Worm (Caenorhabditis elegans) whole organism, L1 larva: ENCODE data around the gene C13G5.2.
A peak's percentile ranks its signal among the peaks of the same experiment; 100 is the strongest.

Source experiments
- C16A3.4 ChIP-seq: fragments of 150-350 bp; optimal IDR thresholded peaks from 2 replicates; lab custom pipeline; 2014; ENCODE audit warnings: missing biosample characterization, missing genetic modification characterization
- C34B4.2 ChIP-seq: sonication (generic microtip); optimal IDR thresholded peaks from 2 replicates; lab custom pipeline; 2017; ENCODE audit warnings: mild to moderate bottlenecking, missing genetic modification characterization, missing compliant biosample characterization
- Y116A8C.19 ChIP-seq: sonication (generic microtip); optimal IDR thresholded peaks from 2 replicates; lab custom pipeline; 2016; ENCODE audit warnings: missing compliant biosample characterization, missing genetic modification characterization, borderline replicate concordance
- blmp-1 ChIP-seq: fragments of 150-350 bp; optimal IDR thresholded peaks from 2 replicates; lab custom pipeline; 2014; ENCODE audit warnings: missing biosample characterization, missing genetic modification characterization
- ceh-8 ChIP-seq: fragments of 200-800 bp; sonication (Bioruptor generic); optimal IDR thresholded peaks from 2 replicates; lab custom pipeline; 2018; ENCODE audit warnings: mild to moderate bottlenecking, missing genetic modification characterization, moderate library complexity, missing compliant biosample characterization
- ces-1 ChIP-seq: fragments of 150-350 bp; optimal IDR thresholded peaks from 2 replicates; lab custom pipeline; 2014; ENCODE audit warnings: missing biosample characterization, missing genetic modification reagents, missing genetic modification characterization
- efl-1 ChIP-seq, 4 experiments: fragments of 150-350 bp; optimal IDR thresholded peaks in 3 of 4; peaks in 1 of 4; 1 replicate in 1 of 4; 2 replicates in 3 of 4; lab custom pipeline; 2014; ENCODE audit warnings: missing biosample characterization in 2 of 4, missing genetic modification characterization in 2 of 4, missing genetic modification reagents in 2 of 4
- elt-3 ChIP-seq, 6 experiments: fragments of 150-350 bp in 1 of 6; sonication (generic microtip); optimal IDR thresholded peaks; 2 replicates each; lab custom pipeline; 2017 to 2018; ENCODE audit warnings: missing biosample characterization in 6 of 6, missing genetic modification characterization in 6 of 6, inconsistent platforms in 1 of 6
- fkh-10 ChIP-seq: sonication (generic microtip); optimal IDR thresholded peaks from 2 replicates; lab custom pipeline; 2017; ENCODE audit warnings: missing biosample characterization, missing genetic modification reagents, missing genetic modification characterization
- fkh-4 ChIP-seq: sonication (generic microtip); optimal IDR thresholded peaks from 2 replicates; lab custom pipeline; 2016; ENCODE audit warnings: missing compliant biosample characterization, missing genetic modification characterization, borderline replicate concordance
- hlh-4 ChIP-seq: sonication (generic microtip); optimal IDR thresholded peaks from 2 replicates; lab custom pipeline; 2016; ENCODE audit warnings: mild to moderate bottlenecking, missing genetic modification characterization, missing compliant biosample characterization
- hpl-2 ChIP-seq: fragments of 150-350 bp; optimal IDR thresholded peaks from 2 replicates; lab custom pipeline; 2014; ENCODE audit warnings: missing biosample characterization, missing genetic modification reagents, missing genetic modification characterization
- lin-14 ChIP-seq: fragments of 200-800 bp; sonication (Bioruptor generic); optimal IDR thresholded peaks from 2 replicates; lab custom pipeline; 2018; ENCODE audit warnings: mild to moderate bottlenecking, missing genetic modification characterization, moderate library complexity, missing compliant biosample characterization
- lin-15B ChIP-seq: fragments of 150-350 bp; sonication (generic microtip); optimal IDR thresholded peaks from 3 replicates; lab custom pipeline; 2014; ENCODE audit warnings: missing biosample characterization, missing genetic modification characterization
- lsy-2 ChIP-seq, 2 experiments: fragments of 150-350 bp; optimal IDR thresholded peaks; 2 replicates each; lab custom pipeline; 2014; ENCODE audit warnings: missing biosample characterization in 2 of 2, missing genetic modification characterization in 2 of 2
- mdl-1 ChIP-seq, 2 experiments: fragments of 150-350 bp; optimal IDR thresholded peaks; 2 replicates each; lab custom pipeline; 2014 to 2017; ENCODE audit warnings: missing biosample characterization in 2 of 2, missing genetic modification characterization in 2 of 2, inconsistent platforms in 1 of 2
- nhr-11 ChIP-seq: fragments of 150-350 bp; optimal IDR thresholded peaks from 2 replicates; lab custom pipeline; 2014; ENCODE audit warnings: missing biosample characterization, missing genetic modification characterization
- nhr-12 ChIP-seq: sonication (generic microtip); optimal IDR thresholded peaks from 2 replicates; lab custom pipeline; 2017; ENCODE audit warnings: missing biosample characterization, missing genetic modification characterization
- nhr-20 ChIP-seq: sonication (generic microtip); optimal IDR thresholded peaks from 2 replicates; lab custom pipeline; 2016; ENCODE audit warnings: mild to moderate bottlenecking, missing genetic modification characterization, missing compliant biosample characterization
- nhr-76 ChIP-seq: sonication (generic microtip); optimal IDR thresholded peaks from 2 replicates; lab custom pipeline; 2017; ENCODE audit warnings: missing biosample characterization, missing genetic modification characterization
- nhr-85 ChIP-seq: sonication (generic microtip); peaks from one replicate; lab custom pipeline; 2016; ENCODE audit warnings: missing genetic modification characterization, inconsistent platforms, missing compliant biosample characterization
- pag-3 ChIP-seq: sonication (generic microtip); optimal IDR thresholded peaks from 2 replicates; lab custom pipeline; 2017; ENCODE audit warnings: missing genetic modification characterization, mild to moderate bottlenecking, missing compliant biosample characterization, antibody characterized with exemption, borderline replicate concordance; ENCODE audit not compliant: insufficient read depth
- rnt-1 ChIP-seq: sonication (generic microtip); optimal IDR thresholded peaks from 2 replicates; lab custom pipeline; 2016; ENCODE audit warnings: mild to moderate bottlenecking, missing genetic modification characterization, moderate library complexity, missing compliant biosample characterization
- skn-1 ChIP-seq: fragments of 150-350 bp; optimal IDR thresholded peaks from 2 replicates; lab custom pipeline; 2014; ENCODE audit warnings: missing biosample characterization, missing genetic modification characterization
- snu-23 ChIP-seq: sonication (generic microtip); optimal IDR thresholded peaks from 2 replicates; lab custom pipeline; 2016; ENCODE audit warnings: missing genetic modification characterization, missing compliant biosample characterization
- sup-37 ChIP-seq: fragments of 200-800 bp; sonication (Bioruptor generic); optimal IDR thresholded peaks from 2 replicates; lab custom pipeline; 2018; ENCODE audit warnings: mild to moderate bottlenecking, missing genetic modification characterization, missing compliant biosample characterization
- swsn-7 ChIP-seq: sonication (generic microtip); optimal IDR thresholded peaks from 2 replicates; lab custom pipeline; 2016; ENCODE audit warnings: missing genetic modification characterization, missing compliant biosample characterization
- tbx-2 ChIP-seq: sonication (generic microtip); optimal IDR thresholded peaks from 2 replicates; lab custom pipeline; 2016; ENCODE audit warnings: missing genetic modification characterization, missing compliant biosample characterization
- tlp-1 ChIP-seq: fragments of 150-350 bp; optimal IDR thresholded peaks from 2 replicates; lab custom pipeline; 2014; ENCODE audit warnings: missing biosample characterization, missing genetic modification characterization
- unc-98 ChIP-seq: fragments of 200-800 bp; sonication (Bioruptor generic); IDR thresholded peaks from 2 replicates; pipeline ENCODE4 v1.3.6; 2022; ENCODE audit warnings: missing genetic modification characterization, missing compliant biosample characterization
- zag-1 ChIP-seq: fragments of 150-350 bp; optimal IDR thresholded peaks from 2 replicates; lab custom pipeline; 2014; ENCODE audit warnings: missing biosample characterization, missing genetic modification characterization
- zip-4 ChIP-seq: fragments of 200-800 bp; sonication (Bioruptor generic); optimal IDR thresholded peaks from 2 replicates; lab custom pipeline; 2018; ENCODE audit warnings: mild to moderate bottlenecking, missing genetic modification characterization, moderate library complexity, missing compliant biosample characterization
- ztf-11 ChIP-seq, 2 experiments: sonication (generic microtip); optimal IDR thresholded peaks; 2 replicates each; lab custom pipeline; 2016 to 2017; ENCODE audit warnings: missing genetic modification characterization in 2 of 2, missing biosample characterization in 1 of 2, missing compliant biosample characterization in 1 of 2

C13G5.2 gene

ce11 chrIII:8589195-8589594 is 29.1 kb downstream of the C13G5.2 start, which contains the start of gene fip-3:
Gene fip-3, minus strand, starts transcription at chrIII:8589488.
- TF ChIP-seq lin-15B (tag; lab: Kevin White, UChicago) (no peak), nhr-20 (tag; lab: Kevin White, UChicago) (no peak), hpl-2 (GFP tag; lab: Kevin White, UChicago) (no peak), ceh-8 (GFP tag; lab: Kevin White, UChicago) (no peak), efl-1 (optimal IDR thresholded peaks at IDR 0.05; lab: Kevin White, UChicago) (no peak), efl-1 (GFP tag; optimal IDR thresholded peaks at IDR 0.05 in 1 of 2; lab: Kevin White, UChicago) (no peak), skn-1 (tag; lab: Kevin White, UChicago) (no peak), unc-98 (GFP tag; lab: Robert Waterston, UW) (no peak)

- no peak for TF ChIP-seq sup-37 (GFP tag; lab: Kevin White, UChicago)
- peak; percentile 71 for TF ChIP-seq ces-1 (GFP tag; lab: Kevin White, UChicago)
- TF ChIP-seq nhr-11 (tag; lab: Kevin White, UChicago), result no peak
- TF ChIP-seq efl-1 (optimal IDR thresholded peaks at IDR 0.05; lab: Kevin White, UChicago), result no peak
- peak in 1 of 2 experiments; percentile 43 for TF ChIP-seq efl-1 (GFP tag; optimal IDR thresholded peaks at IDR 0.05 in 1 of 2; lab: Kevin White, UChicago)
- peak; percentile 64 for TF ChIP-seq lin-14 (GFP tag; lab: Kevin White, UChicago)
- TF ChIP-seq fkh-10 (GFP tag; lab: Kevin White, UChicago), result peak; percentile 74
- no peak for TF ChIP-seq zag-1
Measured at ce11 chrIII:8588592-8589153, 29.6 kb downstream of the C13G5.2 start, which contains the start of gene glr-1. Gene glr-1, minus strand, starts transcription at chrIII:8588642.

- TF ChIP-seq swsn-7 (tag; lab: Kevin White, UChicago), result no peak
- TF ChIP-seq nhr-12, result no peak
- TF ChIP-seq hlh-4 (tag; lab: Kevin White, UChicago), result no peak
- no peak for TF ChIP-seq tlp-1 (tag; lab: Kevin White, UChicago)
- no peak for TF ChIP-seq efl-1 (optimal IDR thresholded peaks at IDR 0.05; lab: Kevin White, UChicago)
- no peak for TF ChIP-seq efl-1 (GFP tag; optimal IDR thresholded peaks at IDR 0.05 in 1 of 2; lab: Kevin White, UChicago)
- TF ChIP-seq lin-15B (tag; lab: Kevin White, UChicago), result no peak
- TF ChIP-seq lsy-2 (tag; optimal IDR thresholded peaks at IDR 0.05; lab: Kevin White, UChicago), result no peak
- TF ChIP-seq, all 84 proteins: peak for 0
Measured at ce11 chrIII:8580802-8581201, 37.5 kb downstream of the C13G5.2 start, which contains the start of gene doxa-1. Gene doxa-1, plus strand, starts transcription at chrIII:8581102.

- TF ChIP-seq blmp-1 (tag; lab: Kevin White, UChicago) (peak; percentile 96), elt-3 (tag; optimal IDR thresholded peaks at IDR 0.05; lab: Kevin White, UChicago) (peak in 1 of 6 experiments; percentile 29), nhr-11 (tag; lab: Kevin White, UChicago) (no peak)
- TF ChIP-seq, all 84 proteins: peak for 2
Measured at ce11 chrIII:8579367-8579766, 38.9 kb downstream of the C13G5.2 start.

- peak; percentile 22 for TF ChIP-seq lin-14 (GFP tag; lab: Kevin White, UChicago)
- TF ChIP-seq nhr-76, result no peak
Measured at ce11 chrIII:8578381-8578780, 39.9 kb downstream of the C13G5.2 start.

- TF ChIP-seq C16A3.4 (tag; lab: Kevin White, UChicago) (no peak), mdl-1 (tag; optimal IDR thresholded peaks at IDR 0.05; lab: Kevin White, UChicago) (no peak), nhr-20 (tag; lab: Kevin White, UChicago) (peak; percentile 28), fkh-4 (tag; lab: Kevin White, UChicago) (no peak), hpl-2 (GFP tag; lab: Kevin White, UChicago) (no peak), pag-3 (tag; lab: Kevin White, UChicago) (no peak), lin-14 (GFP tag; lab: Kevin White, UChicago) (peak; percentile 75), C34B4.2 (tag; lab: Kevin White, UChicago) (no peak), snu-23 (GFP tag; lab: Kevin White, UChicago) (no peak), tbx-2 (tag; lab: Kevin White, UChicago) (no peak), ztf-11 (tag; optimal IDR thresholded peaks at IDR 0.05; lab: Kevin White, UChicago) (no peak), efl-1 (optimal IDR thresholded peaks at IDR 0.05; lab: Kevin White, UChicago) (no peak), efl-1 (GFP tag; optimal IDR thresholded peaks at IDR 0.05 in 1 of 2; lab: Kevin White, UChicago) (no peak), Y116A8C.19 (tag; lab: Kevin White, UChicago) (no peak), nhr-85 (peak; percentile 90), rnt-1 (peak; percentile 0), zip-4 (GFP tag; lab: Kevin White, UChicago) (no peak), sup-37 (GFP tag; lab: Kevin White, UChicago) (no peak), ceh-8 (GFP tag; lab: Kevin White, UChicago) (no peak)
Measured at ce11 chrIII:8577534-8577933, 40.7 kb downstream of the C13G5.2 start.
